Worm (Caenorhabditis elegans) whole organism, L2 larva: ENCODE data around the gene sor-1.

Experiments
- C34F6.9 ChIP-seq: fragments of 150-350 bp; optimal IDR thresholded peaks from 2 replicates; lab custom pipeline; 2014; ENCODE audit warnings: missing biosample characterization, missing genetic modification characterization
- F13H6.1 ChIP-seq: sonication (generic microtip); optimal IDR thresholded peaks from 2 replicates; lab custom pipeline; 2016; ENCODE audit warnings: missing genetic modification characterization, missing compliant biosample characterization
- R02D3.7 ChIP-seq: fragments of 150-350 bp; optimal IDR thresholded peaks from 2 replicates; lab custom pipeline; 2014; ENCODE audit warnings: missing biosample characterization, missing genetic modification characterization
- Y55F3AM.14 ChIP-seq: fragments of 200-800 bp; sonication (Bioruptor generic); optimal IDR thresholded peaks from 2 replicates; lab custom pipeline; 2018; ENCODE audit warnings: mild to moderate bottlenecking, missing genetic modification characterization, missing compliant biosample characterization
- ZK546.5 ChIP-seq: sonication (generic microtip); optimal IDR thresholded peaks from 2 replicates; lab custom pipeline; 2017; ENCODE audit warnings: missing biosample characterization, missing genetic modification characterization
- alr-1 ChIP-seq: fragments of 150-350 bp; optimal IDR thresholded peaks from 2 replicates; lab custom pipeline; 2014; ENCODE audit warnings: missing biosample characterization, missing genetic modification characterization
- aly-2 ChIP-seq: fragments of 150-350 bp; optimal IDR thresholded peaks from 2 replicates; lab custom pipeline; 2014; ENCODE audit warnings: missing biosample characterization, missing genetic modification characterization
- ama-1 ChIP-seq: fragments of 150-350 bp; optimal IDR thresholded peaks from 2 replicates; lab custom pipeline; 2018; ENCODE audit warnings: inconsistent platforms
- blmp-1 ChIP-seq: sonication (generic microtip); optimal IDR thresholded peaks from 2 replicates; lab custom pipeline; 2017; ENCODE audit warnings: missing genetic modification characterization, mild to moderate bottlenecking, missing compliant biosample characterization, antibody characterized with exemption, moderate library complexity; ENCODE audit not compliant: insufficient read depth
- ceh-16 ChIP-seq: fragments of 150-350 bp; optimal IDR thresholded peaks from 2 replicates; lab custom pipeline; 2014; ENCODE audit warnings: missing biosample characterization, missing genetic modification characterization
- ceh-82 ChIP-seq: fragments of 150-350 bp; optimal IDR thresholded peaks from 2 replicates; lab custom pipeline; 2014; ENCODE audit warnings: missing biosample characterization, missing genetic modification characterization
- crh-2 ChIP-seq: sonication (generic microtip); optimal IDR thresholded peaks from 2 replicates; lab custom pipeline; 2017; ENCODE audit warnings: missing biosample characterization, missing genetic modification characterization
- dmd-4 ChIP-seq: sonication (generic microtip); optimal IDR thresholded peaks from 2 replicates; lab custom pipeline; 2017; ENCODE audit warnings: missing biosample characterization, missing genetic modification characterization
- egl-27 ChIP-seq: sonication (generic microtip); optimal IDR thresholded peaks from 3 replicates; lab custom pipeline; 2017; ENCODE audit warnings: missing biosample characterization, missing genetic modification reagents, missing genetic modification characterization
- elt-1 ChIP-seq: fragments of 150-350 bp; optimal IDR thresholded peaks from 2 replicates; lab custom pipeline; 2014; ENCODE audit warnings: missing biosample characterization, missing genetic modification characterization
- elt-3 ChIP-seq: sonication (generic microtip); optimal IDR thresholded peaks from 2 replicates; lab custom pipeline; 2017; ENCODE audit warnings: missing biosample characterization, missing genetic modification characterization
- fos-1 ChIP-seq: fragments of 150-350 bp; optimal IDR thresholded peaks from 2 replicates; lab custom pipeline; 2014; ENCODE audit warnings: missing biosample characterization, missing genetic modification characterization
- gmeb-1 ChIP-seq: fragments of 150-350 bp; optimal IDR thresholded peaks from 2 replicates; lab custom pipeline; 2014; ENCODE audit warnings: missing biosample characterization, missing genetic modification characterization
- lin-11 ChIP-seq: fragments of 150-350 bp; sonication (generic microtip); optimal IDR thresholded peaks from 2 replicates; lab custom pipeline; 2014; ENCODE audit warnings: missing biosample characterization, missing genetic modification characterization, inconsistent platforms, mixed read lengths
- lin-39 ChIP-seq: fragments of 150-350 bp; optimal IDR thresholded peaks from 2 replicates; lab custom pipeline; 2014; ENCODE audit warnings: missing biosample characterization, missing genetic modification reagents, missing genetic modification characterization
- lsy-2 ChIP-seq, 2 experiments: fragments of 150-350 bp in 1 of 2; sonication (generic microtip) in 1 of 2; optimal IDR thresholded peaks; 2 replicates each; lab custom pipeline; 2014 to 2017; ENCODE audit warnings: missing biosample characterization in 2 of 2, missing genetic modification characterization in 2 of 2
- mab-5 ChIP-seq: fragments of 150-350 bp; optimal IDR thresholded peaks from 2 replicates; lab custom pipeline; 2014; ENCODE audit warnings: missing biosample characterization, missing genetic modification characterization
- mbf-1 ChIP-seq: sonication (generic microtip); optimal IDR thresholded peaks from 2 replicates; lab custom pipeline; 2017; ENCODE audit warnings: missing biosample characterization, missing genetic modification characterization
- mdl-1 ChIP-seq, 2 experiments: fragments of 150-350 bp in 1 of 2; sonication (generic microtip) in 1 of 2; optimal IDR thresholded peaks; 2 replicates each; lab custom pipeline; 2017; ENCODE audit warnings: missing biosample characterization in 2 of 2, missing genetic modification characterization in 2 of 2
- nhr-10 ChIP-seq: sonication (generic microtip); optimal IDR thresholded peaks from 2 replicates; lab custom pipeline; 2017; ENCODE audit warnings: missing biosample characterization, missing genetic modification characterization
- nhr-11 ChIP-seq: fragments of 150-350 bp; optimal IDR thresholded peaks from 2 replicates; lab custom pipeline; 2014; ENCODE audit warnings: missing biosample characterization, missing genetic modification characterization
- nhr-12 ChIP-seq: fragments of 150-350 bp; optimal IDR thresholded peaks from 2 replicates; lab custom pipeline; 2014; ENCODE audit warnings: missing biosample characterization, missing genetic modification characterization
- nhr-129 ChIP-seq: fragments of 150-350 bp; optimal IDR thresholded peaks from 2 replicates; lab custom pipeline; 2014; ENCODE audit warnings: missing biosample characterization, missing genetic modification characterization
- nhr-21 ChIP-seq: fragments of 150-350 bp; optimal IDR thresholded peaks from 2 replicates; lab custom pipeline; 2014; ENCODE audit warnings: missing biosample characterization, missing genetic modification characterization
- nhr-23 ChIP-seq: fragments of 150-350 bp; optimal IDR thresholded peaks from 2 replicates; lab custom pipeline; 2014; ENCODE audit warnings: missing biosample characterization, missing genetic modification reagents, missing genetic modification characterization
- nhr-237 ChIP-seq: fragments of 150-350 bp; optimal IDR thresholded peaks from 2 replicates; lab custom pipeline; 2014; ENCODE audit warnings: missing biosample characterization, missing genetic modification characterization
- nhr-25 ChIP-seq: fragments of 150-350 bp; sonication (generic microtip); optimal IDR thresholded peaks from 3 replicates; lab custom pipeline; 2014; ENCODE audit warnings: missing biosample characterization, missing genetic modification characterization
- nhr-6 ChIP-seq: fragments of 150-350 bp; optimal IDR thresholded peaks from 2 replicates; lab custom pipeline; 2014; ENCODE audit warnings: missing biosample characterization, missing genetic modification characterization
- nhr-77 ChIP-seq: fragments of 150-350 bp; optimal IDR thresholded peaks from 2 replicates; lab custom pipeline; 2014; ENCODE audit warnings: missing biosample characterization, missing genetic modification characterization
- peb-1 ChIP-seq: fragments of 150-350 bp; optimal IDR thresholded peaks from 2 replicates; lab custom pipeline; 2014; ENCODE audit warnings: missing biosample characterization, missing genetic modification characterization
- sem-4 ChIP-seq: fragments of 150-350 bp; optimal IDR thresholded peaks from 2 replicates; lab custom pipeline; 2014; ENCODE audit warnings: missing biosample characterization, missing genetic modification reagents, missing genetic modification characterization
- skn-1 ChIP-seq: sonication (generic microtip); optimal IDR thresholded peaks from 2 replicates; lab custom pipeline; 2017; ENCODE audit warnings: missing biosample characterization, missing genetic modification characterization
- sma-3 ChIP-seq: sonication (generic microtip); optimal IDR thresholded peaks from 2 replicates; lab custom pipeline; 2016; ENCODE audit warnings: missing genetic modification reagents, missing genetic modification characterization, missing compliant biosample characterization
- sma-9 ChIP-seq, 2 experiments: fragments of 150-350 bp in 1 of 2; sonication (generic microtip) in 1 of 2; optimal IDR thresholded peaks; 2 replicates each; lab custom pipeline; 2014 to 2016; ENCODE audit warnings: missing genetic modification characterization in 2 of 2, mild to moderate bottlenecking in 1 of 2, missing biosample characterization in 1 of 2, missing compliant biosample characterization in 1 of 2, missing genetic modification reagents in 1 of 2, moderate library complexity in 1 of 2
- snpc-4 ChIP-seq: fragments of 150-350 bp; optimal IDR thresholded peaks from 2 replicates; lab custom pipeline; 2014; ENCODE audit warnings: missing biosample characterization, missing genetic modification characterization
- unc-39 ChIP-seq: fragments of 150-350 bp; optimal IDR thresholded peaks from 2 replicates; lab custom pipeline; 2014; ENCODE audit warnings: missing biosample characterization, missing genetic modification characterization
- unc-55 ChIP-seq: fragments of 150-350 bp; sonication (generic microtip); optimal IDR thresholded peaks from 3 replicates; lab custom pipeline; 2014; ENCODE audit warnings: missing biosample characterization, missing genetic modification reagents, missing genetic modification characterization
- unc-62 ChIP-seq: fragments of 150-350 bp; optimal IDR thresholded peaks from 2 replicates; lab custom pipeline; 2014; ENCODE audit warnings: missing biosample characterization, missing genetic modification reagents, missing genetic modification characterization
- zag-1 ChIP-seq: fragments of 150-350 bp; optimal IDR thresholded peaks from 2 replicates; lab custom pipeline; 2014; ENCODE audit warnings: missing biosample characterization, missing genetic modification characterization
- ztf-11 ChIP-seq: sonication (generic microtip); optimal IDR thresholded peaks from 2 replicates; lab custom pipeline; 2017; ENCODE audit warnings: missing biosample characterization, missing genetic modification characterization

The sor-1 gene

ce11 chrIII:8444433-8445090, 26.6 kb downstream of the sor-1 start:
- TF ChIP-seq unc-39 (tag; lab: Kevin White, UChicago) (no peak), ama-1 (lab: Kevin White, UChicago) (peak; percentile 72), nhr-12 (tag; lab: Kevin White, UChicago) (no peak), lin-11 (tag; lab: Kevin White, UChicago) (peak; percentile 28)

ce11 chrIII:8446061-8446460, 28.1 kb downstream of the sor-1 start:
- TF ChIP-seq egl-27 (tag; lab: Kevin White, UChicago), result no peak
- no peak for TF ChIP-seq zag-1 (tag; lab: Kevin White, UChicago)
- no peak for TF ChIP-seq lsy-2 (tag; optimal IDR thresholded peaks at IDR 0.05; lab: Kevin White, UChicago)
- TF ChIP-seq lin-11 (tag; lab: Kevin White, UChicago), result no peak
- no peak for TF ChIP-seq crh-2
- TF ChIP-seq sma-3, result no peak
- TF ChIP-seq nhr-10 (tag; lab: Kevin White, UChicago), result no peak
- no peak for TF ChIP-seq elt-3

DNA sequence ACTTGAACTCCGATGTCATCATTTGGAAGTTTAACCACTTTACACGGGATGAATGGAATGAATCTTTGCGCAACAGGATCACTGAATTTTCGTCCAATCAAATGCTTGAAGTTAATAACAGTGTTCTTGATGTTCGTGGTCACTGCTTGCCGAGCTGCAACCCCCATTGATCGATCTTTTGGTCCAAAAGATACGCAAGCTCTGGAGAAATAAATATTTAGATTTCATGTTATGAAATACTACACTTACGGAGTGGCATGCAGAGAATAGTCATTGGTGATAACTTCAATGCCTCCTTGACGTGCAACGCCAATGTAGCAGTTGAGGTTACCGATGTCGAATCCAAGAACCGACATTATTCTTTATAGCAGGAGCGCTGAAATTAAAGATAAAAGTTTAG, 28.6 kb downstream of the sor-1 start, which contains the start of gene hsp-110:
Gene hsp-110 (minus strand): TSS at position 376 of the 400 bp plus-strand sequence.
- TF ChIP-seq nhr-237 (tag; lab: Kevin White, UChicago), result no peak

ce11 chrIII:8446940-8447403, 29.0 kb downstream of the sor-1 start, which contains the start of gene rpn-3:
Gene rpn-3, plus strand, starts transcription at chrIII:8447353.
- TF ChIP-seq fos-1 (tag; lab: Kevin White, UChicago) (peak; percentile 98), ztf-11 (tag; lab: Kevin White, UChicago) (no peak), C34F6.9 (tag; lab: Kevin White, UChicago) (peak; percentile 99), nhr-6 (tag; lab: Kevin White, UChicago) (peak; percentile 97), mab-5 (tag; lab: Kevin White, UChicago) (peak; percentile 95), nhr-237 (tag; lab: Kevin White, UChicago) (peak; percentile 72), F13H6.1 (tag; lab: Kevin White, UChicago) (peak; percentile 92), sem-4 (tag; lab: Kevin White, UChicago) (peak; percentile 97), elt-1 (no peak), peb-1 (tag; lab: Kevin White, UChicago) (no peak), mdl-1 (tag; optimal IDR thresholded peaks at IDR 0.05; lab: Kevin White, UChicago) (peak in 1 of 2 experiments; percentile 31), lin-11 (tag; lab: Kevin White, UChicago) (peak; percentile 63), alr-1 (no peak), gmeb-1 (peak; percentile 95), ceh-82 (tag; lab: Kevin White, UChicago) (peak; percentile 83), unc-39 (tag; lab: Kevin White, UChicago) (no peak), sma-9 (GFP tag; optimal IDR thresholded peaks at IDR 0.05; lab: Kevin White, UChicago) (peak; percentile 96), sma-9 (tag; optimal IDR thresholded peaks at IDR 0.05; lab: Kevin White, UChicago) (no peak), nhr-23 (tag; lab: Kevin White, UChicago) (no peak), lsy-2 (tag; optimal IDR thresholded peaks at IDR 0.05; lab: Kevin White, UChicago) (peak; percentile 93 to 97), nhr-12 (tag; lab: Kevin White, UChicago) (peak; percentile 6), unc-62 (GFP tag; lab: Kevin White, UChicago) (peak; percentile 66), dmd-4 (tag; lab: Kevin White, UChicago) (no peak), elt-3 (no peak), nhr-129 (tag; lab: Kevin White, UChicago) (peak; percentile 94), aly-2 (no peak), mbf-1 (no peak), sma-3 (peak; percentile 97), Y55F3AM.14 (peak; percentile 58), unc-55 (GFP tag; lab: Kevin White, UChicago) (peak; percentile 99), R02D3.7 (tag; lab: Kevin White, UChicago) (peak; percentile 64), zag-1 (tag; lab: Kevin White, UChicago) (peak; percentile 88), ceh-16 (peak; percentile 19), ZK546.5 (tag; lab: Kevin White, UChicago) (peak; percentile 69), nhr-21 (tag; lab: Kevin White, UChicago) (peak; percentile 95), skn-1 (tag; lab: Kevin White, UChicago) (peak; percentile 99), nhr-11 (tag; lab: Kevin White, UChicago) (no peak), blmp-1 (tag; lab: Kevin White, UChicago) (peak; percentile 89), crh-2 (peak; percentile 99), nhr-77 (tag; lab: Kevin White, UChicago) (peak; percentile 83), snpc-4 (peak; percentile 90), ama-1 (lab: Kevin White, UChicago) (peak; percentile 96), lin-39 (tag; lab: Kevin White, UChicago) (no peak), nhr-25 (peak; percentile 97)
